Worm (Caenorhabditis elegans): Measurements from ENCODE around the gene DH11.5.

Gene DH11.5

ce11 chrII:8037246-8037645 lies 60.8 kb downstream of the DH11.5 start, which contains the start of gene arp-6:
arp-6 (minus strand) TSS chrII:8037346.
- TF ChIP-seq zag-1 (tag; optimal IDR thresholded peaks at IDR 0.05) (no peak), mab-5 (tag; optimal IDR thresholded peaks at IDR 0.05) (no peak), ceh-16 (tag; optimal IDR thresholded peaks at IDR 0.05) (no peak), dmd-4 (tag; optimal IDR thresholded peaks at IDR 0.05) (no peak), nhr-21 (tag; optimal IDR thresholded peaks at IDR 0.05) (no peak)

DNA sequence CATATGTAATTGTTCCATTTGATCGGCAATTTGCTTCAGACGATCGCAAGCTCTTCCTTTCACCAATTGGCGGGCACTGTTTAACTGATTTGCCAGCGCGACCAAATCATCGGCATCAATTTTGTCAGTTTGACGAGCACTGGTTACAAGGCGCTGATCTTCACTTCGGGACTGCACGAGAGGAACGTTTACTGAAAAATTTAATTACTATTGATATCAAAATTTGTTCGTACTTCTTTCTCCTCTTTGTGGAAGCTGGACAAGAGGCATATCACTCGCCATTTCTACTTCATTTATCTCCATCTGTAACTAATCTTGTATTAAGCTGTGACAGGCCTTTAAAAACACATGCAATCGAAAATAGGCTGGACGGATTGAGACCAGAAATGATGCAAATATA lies 61.5 kb downstream of the DH11.5 start, which contains the start of gene C08B11.9:
C08B11.9 (minus strand) TSS at position 307 of the 400 bp plus-strand sequence.
- TF ChIP-seq ztf-1 (GFP tag; conservative IDR thresholded peaks at IDR 0.05), result no peak
- TF ChIP-seq sma-9 (GFP tag; optimal IDR thresholded peaks at IDR 0.05), result no peak
- no peak for TF ChIP-seq sma-9 (tag; optimal IDR thresholded peaks at IDR 0.05)
- TF ChIP-seq lsy-2 (tag; optimal IDR thresholded peaks at IDR 0.05), result no peak
- no peak for TF ChIP-seq peb-1 (tag; optimal IDR thresholded peaks at IDR 0.05)
- TF ChIP-seq elt-1 (tag; optimal IDR thresholded peaks at IDR 0.05), result no peak
- TF ChIP-seq ztf-11 (tag; optimal IDR thresholded peaks at IDR 0.05), result no peak
- no peak for TF ChIP-seq mbf-1 (tag; optimal IDR thresholded peaks at IDR 0.05)
- TF ChIP-seq lin-11 (tag; optimal IDR thresholded peaks at IDR 0.05), result no peak
- no peak for TF ChIP-seq nhr-129 (tag; optimal IDR thresholded peaks at IDR 0.05)
- no peak for TF ChIP-seq ama-1 (optimal IDR thresholded peaks at IDR 0.05)
- no peak for TF ChIP-seq fos-1 (tag; optimal IDR thresholded peaks at IDR 0.05)
- TF ChIP-seq lin-13 (GFP tag; optimal IDR thresholded peaks at IDR 0.05), result no peak
- no peak for TF ChIP-seq ceh-16 (tag; optimal IDR thresholded peaks at IDR 0.05)
- TF ChIP-seq nhr-12 (tag; optimal IDR thresholded peaks at IDR 0.05), result no peak

DNA sequence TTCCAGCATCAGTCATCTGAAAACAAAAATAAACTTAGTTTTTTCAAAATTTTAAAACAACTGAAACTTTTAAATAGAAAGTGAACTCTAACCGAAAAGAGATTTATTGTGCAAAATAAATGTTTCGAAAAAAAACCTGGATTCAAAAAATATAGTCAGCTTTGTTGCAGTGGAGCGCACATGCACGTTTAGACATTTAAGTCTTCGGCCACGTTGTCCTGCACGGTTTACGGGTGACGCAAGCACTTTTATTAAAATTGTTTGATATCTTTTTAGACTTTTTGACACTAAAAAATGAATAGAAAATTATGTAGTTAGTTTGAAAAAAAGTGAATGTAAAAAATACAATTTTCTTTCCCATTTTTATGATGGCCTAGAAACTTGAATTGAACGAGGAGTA lies 63.0 kb downstream of the DH11.5 start, which contains the start of the genes ubh-4 and algn-6:
ubh-4 (minus strand) TSS at position 182 of the 400 bp plus-strand sequence.
algn-6 (plus strand) TSS at position 387 of the 400 bp plus-strand sequence.
- TF ChIP-seq mab-5 (tag; optimal IDR thresholded peaks at IDR 0.05), result no peak
- peak; percentile 62 for TF ChIP-seq crh-2 (tag; optimal IDR thresholded peaks at IDR 0.05)
- no peak for TF ChIP-seq nhr-10 (tag; optimal IDR thresholded peaks at IDR 0.05)
- TF ChIP-seq lsy-2 (tag; optimal IDR thresholded peaks at IDR 0.05), result peak; percentile 57 to 96
- TF ChIP-seq elt-3 (tag; optimal IDR thresholded peaks at IDR 0.05), result no peak
- no peak for TF ChIP-seq dmd-4 (tag; optimal IDR thresholded peaks at IDR 0.05)
- TF ChIP-seq lin-39 (tag; optimal IDR thresholded peaks at IDR 0.05), result no peak
- TF ChIP-seq egl-27 (tag; optimal IDR thresholded peaks at IDR 0.05), result no peak
- no peak for TF ChIP-seq mdl-1 (tag; optimal IDR thresholded peaks at IDR 0.05)
- no peak for TF ChIP-seq ceh-16 (tag; optimal IDR thresholded peaks at IDR 0.05)
- no peak for TF ChIP-seq unc-62 (GFP tag; optimal IDR thresholded peaks at IDR 0.05)
- TF ChIP-seq R02D3.7 (tag; optimal IDR thresholded peaks at IDR 0.05), result no peak
- no peak for TF ChIP-seq unc-39 (tag; optimal IDR thresholded peaks at IDR 0.05)
- TF ChIP-seq fos-1 (tag; optimal IDR thresholded peaks at IDR 0.05), result peak; percentile 45
- no peak for TF ChIP-seq nhr-12 (tag; optimal IDR thresholded peaks at IDR 0.05)
- TF ChIP-seq ceh-82 (tag; optimal IDR thresholded peaks at IDR 0.05), result no peak
- TF ChIP-seq sma-3 (GFP tag; optimal IDR thresholded peaks at IDR 0.05), result peak; percentile 66
- no peak for TF ChIP-seq nhr-11 (tag; optimal IDR thresholded peaks at IDR 0.05)
- peak; percentile 53 for TF ChIP-seq skn-1 (tag; optimal IDR thresholded peaks at IDR 0.05)
- no peak for TF ChIP-seq zag-1 (tag; optimal IDR thresholded peaks at IDR 0.05)
- TF ChIP-seq sma-9 (GFP tag; optimal IDR thresholded peaks at IDR 0.05), result peak; percentile 26
- TF ChIP-seq sma-9 (tag; optimal IDR thresholded peaks at IDR 0.05), result no peak
- TF ChIP-seq unc-55 (GFP tag; optimal IDR thresholded peaks at IDR 0.05), result peak; percentile 72
- TF ChIP-seq Y55F3AM.14 (GFP tag; optimal IDR thresholded peaks at IDR 0.05), result no peak
- TF ChIP-seq lin-11 (tag; optimal IDR thresholded peaks at IDR 0.05), result no peak
- TF ChIP-seq nhr-23 (tag; optimal IDR thresholded peaks at IDR 0.05), result no peak
- peak; percentile 86 for TF ChIP-seq C34F6.9 (tag; optimal IDR thresholded peaks at IDR 0.05)
- no peak for TF ChIP-seq nhr-6 (tag; optimal IDR thresholded peaks at IDR 0.05)
- no peak for TF ChIP-seq nhr-237 (tag; optimal IDR thresholded peaks at IDR 0.05)
- no peak for TF ChIP-seq snpc-4 (tag; optimal IDR thresholded peaks at IDR 0.05)
- TF ChIP-seq mbf-1 (tag; optimal IDR thresholded peaks at IDR 0.05), result no peak
- TF ChIP-seq nhr-129 (tag; optimal IDR thresholded peaks at IDR 0.05), result peak; percentile 61
- no peak for TF ChIP-seq nhr-77 (tag; optimal IDR thresholded peaks at IDR 0.05)
- TF ChIP-seq gmeb-1 (tag; optimal IDR thresholded peaks at IDR 0.05), result peak; percentile 59
- TF ChIP-seq elt-1 (tag; optimal IDR thresholded peaks at IDR 0.05), result no peak
- TF ChIP-seq nhr-25 (tag; optimal IDR thresholded peaks at IDR 0.05), result no peak
- TF ChIP-seq F13H6.1 (tag; optimal IDR thresholded peaks at IDR 0.05), result no peak
- TF ChIP-seq ztf-1 (GFP tag; conservative IDR thresholded peaks at IDR 0.05), result no peak
- no peak for TF ChIP-seq aly-2 (tag; optimal IDR thresholded peaks at IDR 0.05)
- peak; percentile 6 for TF ChIP-seq lin-13 (GFP tag; optimal IDR thresholded peaks at IDR 0.05)
- no peak for TF ChIP-seq peb-1 (tag; optimal IDR thresholded peaks at IDR 0.05)
- TF ChIP-seq ztf-4 (tag; optimal IDR thresholded peaks at IDR 0.05), result no peak
- TF ChIP-seq nhr-21 (tag; optimal IDR thresholded peaks at IDR 0.05), result no peak
- no peak for TF ChIP-seq blmp-1 (tag; optimal IDR thresholded peaks at IDR 0.05; ENCODE audit: insufficient read depth)
- TF ChIP-seq sem-4 (tag; optimal IDR thresholded peaks at IDR 0.05), result no peak
- TF ChIP-seq ZK546.5 (tag; optimal IDR thresholded peaks at IDR 0.05), result no peak
- TF ChIP-seq alr-1 (tag; optimal IDR thresholded peaks at IDR 0.05), result no peak
- no peak for TF ChIP-seq ztf-11 (tag; optimal IDR thresholded peaks at IDR 0.05)
- TF ChIP-seq ama-1 (optimal IDR thresholded peaks at IDR 0.05), result no peak

Data from whole organism, L2 larva.